Fruit fly (Drosophila melanogaster) whole organism, embryonic: ENCODE data around the gene CG43135.

Source experiments
- Adf1 ChIP-seq: fragments of 200-800 bp; sonication (Bioruptor generic); IDR thresholded peaks from 2 replicates; pipeline ENCODE4 v1.3.6; 2022; ENCODE audit warnings: missing biosample characterization, missing genetic modification characterization
- Antp ChIP-seq: fragments of 200-800 bp; sonication (Bioruptor generic); optimal IDR thresholded peaks from 3 replicates; lab custom pipeline; 2016; ENCODE audit warnings: missing biosample characterization, missing genetic modification characterization
- Bteb2 ChIP-seq: fragments of 200-800 bp; sonication (Bioruptor generic); optimal IDR thresholded peaks from 2 replicates; lab custom pipeline; 2016; ENCODE audit warnings: missing biosample characterization, missing genetic modification characterization
- C15 ChIP-seq: fragments of 200-800 bp; sonication (Bioruptor generic); IDR thresholded peaks from 3 replicates; pipeline ENCODE4 v1.3.6; 2022; ENCODE audit warnings: missing biosample characterization, missing genetic modification characterization
- CG10654 ChIP-seq: fragments of 200-800 bp; sonication (Bioruptor generic); optimal IDR thresholded peaks from 2 replicates; lab custom pipeline; 2016; ENCODE audit warnings: missing biosample characterization, missing genetic modification characterization
- CG11456 ChIP-seq: fragments of 200-800 bp; sonication (Bioruptor generic); IDR thresholded peaks from 3 replicates; pipeline ENCODE4 v1.3.6; 2022; ENCODE audit warnings: missing biosample characterization, missing genetic modification characterization
- CG12299 ChIP-seq: fragments of 200-800 bp; sonication (Bioruptor generic); optimal IDR thresholded peaks from 2 replicates; lab custom pipeline; 2018; ENCODE audit warnings: missing biosample characterization, mild to moderate bottlenecking, missing genetic modification characterization
- CG12744 ChIP-seq: fragments of 200-800 bp; sonication (Bioruptor generic); optimal IDR thresholded peaks from 2 replicates; lab custom pipeline; 2016; ENCODE audit warnings: missing biosample characterization, missing genetic modification characterization
- CG13287 ChIP-seq: fragments of 200-800 bp; sonication (Bioruptor generic); IDR thresholded peaks from 2 replicates; pipeline ENCODE4 v1.3.6; 2022; ENCODE audit warnings: missing biosample characterization, missing genetic modification characterization; ENCODE audit not compliant: partially characterized antibody
- CG13296 ChIP-seq: fragments of 200-800 bp; sonication (Bioruptor generic); optimal IDR thresholded peaks from 3 replicates; lab custom pipeline; 2018; ENCODE audit warnings: missing biosample characterization, mild to moderate bottlenecking, missing genetic modification characterization
- CG13624 ChIP-seq: fragments of 200-800 bp; sonication (Bioruptor generic); optimal IDR thresholded peaks from 2 replicates; lab custom pipeline; 2016; ENCODE audit warnings: missing biosample characterization, missing genetic modification characterization
- CG14441 ChIP-seq: fragments of 200-800 bp; sonication (Bioruptor generic); IDR thresholded peaks from 2 replicates; pipeline ENCODE4 v1.3.6; 2022; ENCODE audit warnings: missing biosample characterization, missing genetic modification characterization
- CG15073 ChIP-seq: fragments of 200-800 bp; sonication (Bioruptor generic); optimal IDR thresholded peaks from 2 replicates; lab custom pipeline; 2016; ENCODE audit warnings: missing biosample characterization, missing genetic modification characterization
- CG1603 ChIP-seq: fragments of 200-800 bp; sonication (Bioruptor generic); optimal IDR thresholded peaks from 2 replicates; lab custom pipeline; 2019; ENCODE audit warnings: missing biosample characterization, mild to moderate bottlenecking, missing genetic modification characterization, moderate library complexity
- CG2199 ChIP-seq: fragments of 200-800 bp; sonication (Bioruptor generic); IDR thresholded peaks from 3 replicates; pipeline ENCODE4 v1.3.6; 2022; ENCODE audit warnings: missing biosample characterization, missing genetic modification characterization
- CG2202 ChIP-seq: fragments of 200-800 bp; sonication (Bioruptor generic); optimal IDR thresholded peaks from 2 replicates; lab custom pipeline; 2018; ENCODE audit warnings: missing biosample characterization, mild to moderate bottlenecking, missing genetic modification characterization
- CG2712 ChIP-seq: fragments of 200-800 bp; optimal IDR thresholded peaks from 3 replicates; lab custom pipeline; 2019; ENCODE audit warnings: missing biosample characterization, mild to moderate bottlenecking, missing genetic modification characterization, moderate library complexity
- CG31388 ChIP-seq: fragments of 200-800 bp; sonication (Bioruptor generic); optimal IDR thresholded peaks from 2 replicates; lab custom pipeline; 2016; ENCODE audit warnings: missing biosample characterization, missing genetic modification characterization
- CG6765 ChIP-seq: fragments of 200-800 bp; sonication (Bioruptor generic); optimal IDR thresholded peaks from 3 replicates; lab custom pipeline; 2017; ENCODE audit warnings: missing biosample characterization, mild to moderate bottlenecking, missing genetic modification characterization
- CG9437 ChIP-seq: fragments of 200-800 bp; sonication (Bioruptor generic); optimal IDR thresholded peaks from 2 replicates; lab custom pipeline; 2018; ENCODE audit warnings: missing biosample characterization, mild to moderate bottlenecking, missing genetic modification characterization
- D19B ChIP-seq: fragments of 200-800 bp; sonication (Bioruptor generic); optimal IDR thresholded peaks from 2 replicates; lab custom pipeline; 2017; ENCODE audit warnings: missing biosample characterization, mild to moderate bottlenecking, missing genetic modification characterization
- Dbx ChIP-seq: fragments of 200-800 bp; sonication (Bioruptor generic); IDR thresholded peaks from 3 replicates; pipeline ENCODE4 v1.3.6; 2022; ENCODE audit warnings: missing biosample characterization, missing genetic modification characterization
- Eip74EF ChIP-seq, 2 experiments: fragments of 200-800 bp in 1 of 2; fragments of >200 bp in 1 of 2; sonication (Bioruptor generic) in 1 of 2; optimal IDR thresholded peaks; 2 replicates each; lab custom pipeline; 2017 to 2019; ENCODE audit warnings: missing biosample characterization in 2 of 2, missing genetic modification characterization in 2 of 2, mild to moderate bottlenecking in 1 of 2, moderate library complexity in 1 of 2
- Mad ChIP-seq: fragments of 200-800 bp; sonication (Bioruptor generic); optimal IDR thresholded peaks from 2 replicates; lab custom pipeline; 2016; ENCODE audit warnings: missing biosample characterization, missing genetic modification characterization
- Med ChIP-seq: fragments of 200-800 bp; sonication (Bioruptor generic); peaks from one replicate; lab custom pipeline; 2016; ENCODE audit warnings: missing biosample characterization, missing genetic modification characterization, mild to moderate bottlenecking, inconsistent platforms, moderate library complexity
- Nf-YA ChIP-seq: fragments of 200-800 bp; sonication (Bioruptor generic); IDR thresholded peaks from 2 replicates; pipeline ENCODE4 v1.3.6; 2022; ENCODE audit warnings: missing biosample characterization, missing genetic modification characterization
- Optix ChIP-seq: fragments of 200-800 bp; sonication (Bioruptor generic); IDR thresholded peaks from 3 replicates; pipeline ENCODE4 v1.3.6; 2022; ENCODE audit warnings: missing biosample characterization, missing genetic modification characterization
- Poxn ChIP-seq: fragments of 200-800 bp; sonication (Bioruptor generic); IDR thresholded peaks from 2 replicates; pipeline ENCODE4 v1.3.6; 2022; ENCODE audit warnings: missing biosample characterization, missing genetic modification characterization
- Rfx ChIP-seq: fragments of 200-800 bp; sonication (Bioruptor generic); IDR thresholded peaks from 2 replicates; pipeline ENCODE4 v1.3.6; 2022; ENCODE audit warnings: missing biosample characterization, missing genetic modification characterization
- Scr ChIP-seq: fragments of 200-800 bp; sonication (Bioruptor generic); IDR thresholded peaks from 2 replicates; pipeline ENCODE4 v1.3.6; 2022; ENCODE audit warnings: missing biosample characterization, missing genetic modification characterization; ENCODE audit not compliant: partially characterized antibody
- Side ChIP-seq: fragments of 200-800 bp; sonication (Bioruptor generic); optimal IDR thresholded peaks from 2 replicates; lab custom pipeline; 2016; ENCODE audit warnings: missing biosample characterization, missing genetic modification characterization
- Tbp ChIP-seq: fragments of >200 bp; optimal IDR thresholded peaks from 2 replicates; lab custom pipeline; 2018; ENCODE audit warnings: missing biosample characterization, missing genetic modification characterization
- ato ChIP-seq: fragments of 200-800 bp; sonication (Bioruptor generic); IDR thresholded peaks from 2 replicates; pipeline ENCODE4 v1.3.6; 2022; ENCODE audit warnings: missing biosample characterization, missing genetic modification characterization; ENCODE audit not compliant: partially characterized antibody
- bcd ChIP-seq: fragments of 200-800 bp; sonication (Bioruptor generic); optimal IDR thresholded peaks from 2 replicates; lab custom pipeline; 2017; ENCODE audit warnings: missing biosample characterization, mild to moderate bottlenecking, missing genetic modification characterization
- bigmax ChIP-seq: fragments of 200-800 bp; sonication (Bioruptor generic); optimal IDR thresholded peaks from 2 replicates; lab custom pipeline; 2018; ENCODE audit warnings: missing biosample characterization, mild to moderate bottlenecking, missing genetic modification characterization
- br ChIP-seq: fragments of >200 bp; optimal IDR thresholded peaks from 2 replicates; lab custom pipeline; 2017
- cato ChIP-seq: fragments of 200-800 bp; sonication (Bioruptor generic); optimal IDR thresholded peaks from 2 replicates; lab custom pipeline; 2016; ENCODE audit warnings: missing biosample characterization, missing genetic modification characterization, borderline replicate concordance
- dati ChIP-seq: fragments of 200-800 bp; sonication (Bioruptor generic); IDR thresholded peaks from 2 replicates; pipeline ENCODE4 v1.3.6; 2022; ENCODE audit warnings: missing biosample characterization, missing genetic modification characterization
- fd3F ChIP-seq: fragments of 200-800 bp; sonication (Bioruptor generic); optimal IDR thresholded peaks from 2 replicates; lab custom pipeline; 2018; ENCODE audit warnings: missing biosample characterization, mild to moderate bottlenecking, missing genetic modification characterization, moderate library complexity
- gce ChIP-seq: fragments of 200-800 bp; sonication (Bioruptor generic); IDR thresholded peaks from 3 replicates; pipeline ENCODE4 v1.3.6; 2022; ENCODE audit warnings: missing biosample characterization, missing genetic modification characterization
- gfzf ChIP-seq: fragments of 200-800 bp; sonication (Bioruptor generic); optimal IDR thresholded peaks from 2 replicates; lab custom pipeline; 2016; ENCODE audit warnings: missing biosample characterization, mild to moderate bottlenecking, missing genetic modification characterization, moderate library complexity
- gro ChIP-seq: fragments of 200-800 bp; sonication (Bioruptor generic); optimal IDR thresholded peaks from 2 replicates; lab custom pipeline; 2016; ENCODE audit warnings: missing biosample characterization, missing genetic modification characterization
- jumu ChIP-seq: fragments of 200-800 bp; sonication (Bioruptor generic); optimal IDR thresholded peaks from 3 replicates; lab custom pipeline; 2016; ENCODE audit warnings: missing biosample characterization, missing genetic modification characterization
- onecut ChIP-seq: fragments of 200-800 bp; sonication (Bioruptor generic); IDR thresholded peaks from 2 replicates; pipeline ENCODE4 v1.3.6; 2022; ENCODE audit warnings: missing biosample characterization, missing genetic modification characterization
- repo ChIP-seq: fragments of 200-800 bp; sonication (Bioruptor generic); optimal IDR thresholded peaks from 2 replicates; lab custom pipeline; 2016; ENCODE audit warnings: missing biosample characterization, missing genetic modification characterization
- rib ChIP-seq: fragments of 200-800 bp; sonication (Bioruptor generic); IDR thresholded peaks from 2 replicates; pipeline ENCODE4 v1.3.6; 2022; ENCODE audit warnings: missing biosample characterization, missing genetic modification characterization
- ro ChIP-seq: fragments of 200-800 bp; sonication (Bioruptor generic); IDR thresholded peaks from 2 replicates; pipeline ENCODE4 v1.3.6; 2022; ENCODE audit warnings: missing biosample characterization, missing genetic modification characterization
- sqz ChIP-seq: fragments of 200-800 bp; sonication (Bioruptor generic); optimal IDR thresholded peaks from 3 replicates; lab custom pipeline; 2018; ENCODE audit warnings: missing biosample characterization, mild to moderate bottlenecking, missing genetic modification characterization
- sug ChIP-seq: fragments of 200-800 bp; optimal IDR thresholded peaks from 2 replicates; lab custom pipeline; 2019; ENCODE audit warnings: missing biosample characterization, mild to moderate bottlenecking, missing genetic modification characterization, moderate library complexity
- tup ChIP-seq: fragments of 200-800 bp; sonication (Bioruptor generic); optimal IDR thresholded peaks from 2 replicates; lab custom pipeline; 2016; ENCODE audit warnings: missing biosample characterization, mild to moderate bottlenecking, missing genetic modification characterization, moderate library complexity
- wek ChIP-seq: fragments of 200-800 bp; sonication (Bioruptor generic); optimal IDR thresholded peaks from 3 replicates; lab custom pipeline; 2018; ENCODE audit warnings: missing biosample characterization, mild to moderate bottlenecking, missing genetic modification characterization, moderate library complexity
- z ChIP-seq: fragments of 200-800 bp; sonication (Bioruptor generic); IDR thresholded peaks from 3 replicates; pipeline ENCODE4 v1.3.6; 2022; ENCODE audit warnings: missing biosample characterization, missing genetic modification characterization

CG43135 gene

DNA sequence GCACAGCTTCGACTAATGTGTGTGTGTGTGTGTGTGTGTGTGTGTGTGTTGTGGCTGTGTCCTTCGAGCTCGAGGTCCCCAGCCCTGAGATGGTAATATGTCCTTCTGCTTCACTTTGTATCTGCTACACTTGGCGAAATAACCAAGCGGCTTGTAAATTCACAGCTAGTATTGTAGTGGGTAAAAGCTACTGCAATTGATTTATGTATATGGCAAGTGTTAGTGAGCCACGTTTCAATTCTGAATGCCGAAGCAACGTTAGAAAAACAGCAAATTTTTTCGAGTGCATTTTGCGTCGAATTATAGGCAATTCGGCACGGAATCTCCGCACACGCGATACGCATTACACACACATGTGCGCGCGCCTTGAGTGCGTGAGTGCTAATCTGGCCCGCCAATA is 14.5 kb downstream of the CG43135 start (continued):
- TF ChIP-seq Eip74EF (GFP tag; optimal IDR thresholded peaks at IDR 0.05; lab: Kevin White, UChicago) (no peak), gro (GFP tag; lab: Kevin White, UChicago) (no peak), CG13624 (peak; percentile 40), Med (GFP tag; lab: Kevin White, UChicago) (peak; percentile 90), Side (peak; percentile 40), sqz (GFP tag; lab: Kevin White, UChicago) (no peak), jumu (GFP tag; lab: Kevin White, UChicago) (peak; percentile 38), CG10654 (GFP tag; lab: Kevin White, UChicago) (no peak), onecut (peak; percentile 52), CG14441 (peak; percentile 44; the same call in 1 of the 2 replicates), Mad (no peak), Nf-YA (GFP tag; lab: Robert Waterston, UW) (no peak), ro (no peak), bigmax (GFP tag; lab: Kevin White, UChicago) (no peak), CG1603 (tag; lab: Kevin White, UChicago) (peak; percentile 75), CG2712 (tag; lab: Kevin White, UChicago) (peak; percentile 41), CG2202 (tag; lab: Kevin White, UChicago) (no peak), Poxn (GFP tag; lab: Robert Waterston, UW) (no peak), Rfx (peak; percentile 72), CG15073 (GFP tag; lab: Kevin White, UChicago) (no peak), gce (GFP tag; lab: Robert Waterston, UW) (no peak), cato (GFP tag; lab: Kevin White, UChicago) (no peak), ato (GFP tag; lab: Robert Waterston, UW) (no peak), wek (GFP tag; lab: Kevin White, UChicago) (peak; percentile 22), repo (GFP tag; lab: Kevin White, UChicago) (peak; percentile 35), CG13296 (GFP tag; lab: Kevin White, UChicago) (peak; percentile 32), CG6765 (GFP tag; lab: Kevin White, UChicago) (no peak), Antp (GFP tag; lab: Kevin White, UChicago) (peak; percentile 59), D19B (no peak), Optix (GFP tag; lab: Robert Waterston, UW) (peak; percentile 22; the same call in 1 of the 3 replicates), dati (GFP tag; lab: Robert Waterston, UW) (no peak), CG9437 (no peak), CG12744 (GFP tag; lab: Kevin White, UChicago) (no peak), Scr (GFP tag; lab: Robert Waterston, UW) (no peak), gfzf (GFP tag; lab: Kevin White, UChicago) (no peak), CG13287 (GFP tag; lab: Robert Waterston, UW) (no peak), rib (GFP tag; lab: Robert Waterston, UW) (no peak), Bteb2 (GFP tag; lab: Kevin White, UChicago) (no peak), bcd (GFP tag; lab: Kevin White, UChicago) (peak; percentile 51), C15 (GFP tag; lab: Robert Waterston, UW) (no peak), fd3F (GFP tag; lab: Kevin White, UChicago) (no peak), Dbx (0 out of 3 replicates have a peak, but pooled peaks have one; percentile 15), CG2199 (no peak), tup (GFP tag; lab: Kevin White, UChicago) (no peak), CG12299 (peak; percentile 2), Tbp (GFP tag; lab: Kevin White, UChicago) (no peak), z (GFP tag; lab: Robert Waterston, UW) (no peak), br (lab: Kevin White, UChicago) (no peak), CG11456 (GFP tag; lab: Robert Waterston, UW) (0 out of 3 replicates have a peak, but pooled peaks have one; percentile 31), CG31388 (no peak), Adf1 (GFP tag; lab: Robert Waterston, UW) (no peak), sug (tag; lab: Kevin White, UChicago) (no peak)
